Fruit fly (Drosophila melanogaster) whole organism, embryonic: ENCODE results near the gene haf.

Experiments used
- Ada2b ChIP-seq: fragments of 200-800 bp; sonication (Bioruptor generic); IDR thresholded peaks from 2 replicates; pipeline ENCODE4 v1.3.6; 2022; ENCODE audit warnings: missing biosample characterization, missing genetic modification characterization
- CG11696 ChIP-seq: fragments of 200-800 bp; sonication (Bioruptor generic); IDR thresholded peaks from 2 replicates; pipeline ENCODE4 v1.3.6; 2022; ENCODE audit warnings: missing biosample characterization, missing genetic modification characterization
- CG12942 ChIP-seq: fragments of 200-800 bp; sonication (Bioruptor generic); optimal IDR thresholded peaks from 3 replicates; lab custom pipeline; 2016; ENCODE audit warnings: missing biosample characterization, missing genetic modification characterization
- CG14860 ChIP-seq: fragments of 200-800 bp; sonication (Bioruptor generic); IDR thresholded peaks from 3 replicates; pipeline ENCODE4 v1.3.6; 2022; ENCODE audit warnings: missing biosample characterization, missing genetic modification characterization; ENCODE audit not compliant: partially characterized antibody
- CG15696 ChIP-seq: fragments of 200-800 bp; sonication (Bioruptor generic); optimal IDR thresholded peaks from 2 replicates; lab custom pipeline; 2019; ENCODE audit warnings: missing biosample characterization, mild to moderate bottlenecking, missing genetic modification characterization, moderate library complexity
- CG17568 ChIP-seq: fragments of 200-800 bp; sonication (Bioruptor generic); optimal IDR thresholded peaks from 2 replicates; lab custom pipeline; 2018; ENCODE audit warnings: missing biosample characterization, mild to moderate bottlenecking, missing genetic modification characterization, moderate library complexity
- CG2129 ChIP-seq: fragments of 200-800 bp; sonication (Bioruptor generic); IDR thresholded peaks from 2 replicates; pipeline ENCODE4 v1.3.6; 2022; ENCODE audit warnings: missing biosample characterization, missing genetic modification characterization; ENCODE audit not compliant: partially characterized antibody
- CG2875 ChIP-seq: fragments of 200-800 bp; sonication (Bioruptor generic); optimal IDR thresholded peaks from 2 replicates; lab custom pipeline; 2017; ENCODE audit warnings: missing biosample characterization, mild to moderate bottlenecking, missing genetic modification characterization, missing genetic modification reagents
- CG6689 ChIP-seq: fragments of 200-800 bp; sonication (Bioruptor generic); IDR thresholded peaks from 2 replicates; pipeline ENCODE4 v1.3.6; 2022; ENCODE audit warnings: missing biosample characterization, missing genetic modification characterization
- CG7357 ChIP-seq: fragments of 200-800 bp; sonication (Bioruptor generic); IDR thresholded peaks from 3 replicates; pipeline ENCODE4 v1.3.6; 2022; ENCODE audit warnings: missing biosample characterization, missing genetic modification characterization
- CG8924 ChIP-seq: fragments of 200-800 bp; optimal IDR thresholded peaks from 3 replicates; lab custom pipeline; 2019; ENCODE audit warnings: missing biosample characterization, mild to moderate bottlenecking, missing genetic modification characterization, moderate library complexity
- Dfd ChIP-seq, 2 experiments: fragments of >200 bp; optimal IDR thresholded peaks; 2 replicates each; lab custom pipeline; 2017; ENCODE audit warnings: missing biosample characterization in 2 of 2, missing genetic modification characterization in 2 of 2
- E2f1 ChIP-seq: fragments of 200-800 bp; sonication (Bioruptor generic); IDR thresholded peaks from 2 replicates; pipeline ENCODE4 v1.3.6; 2022; ENCODE audit warnings: missing biosample characterization, missing genetic modification characterization
- HLHmδ ChIP-seq: fragments of 200-800 bp; sonication (Bioruptor generic); optimal IDR thresholded peaks from 2 replicates; lab custom pipeline; 2018; ENCODE audit warnings: missing biosample characterization, mild to moderate bottlenecking, missing genetic modification characterization, moderate library complexity
- Hr78 ChIP-seq, 2 experiments: fragments of 200-800 bp in 1 of 2; fragments of >200 bp in 1 of 2; sonication (Bioruptor generic) in 1 of 2; optimal IDR thresholded peaks; 2 replicates each; lab custom pipeline; 2017 to 2019; ENCODE audit warnings: missing biosample characterization in 2 of 2, missing genetic modification characterization in 2 of 2, mild to moderate bottlenecking in 1 of 2, moderate library complexity in 1 of 2
- Jarid2 ChIP-seq: fragments of 200-800 bp; sonication (Bioruptor generic); optimal IDR thresholded peaks from 3 replicates; lab custom pipeline; 2017; ENCODE audit warnings: mild to moderate bottlenecking, missing biosample characterization, missing genetic modification reagents, missing genetic modification characterization
- Lhr ChIP-seq: fragments of 200-800 bp; sonication (Bioruptor generic); optimal IDR thresholded peaks from 3 replicates; lab custom pipeline; 2017; ENCODE audit warnings: mild to moderate bottlenecking, missing biosample characterization, missing genetic modification reagents, missing genetic modification characterization
- MBD-R2 ChIP-seq: fragments of 200-800 bp; sonication (Bioruptor generic); IDR thresholded peaks from 2 replicates; pipeline ENCODE4 v1.3.6; 2022; ENCODE audit warnings: missing biosample characterization, missing genetic modification characterization
- Mrtf ChIP-seq: fragments of 200-800 bp; sonication (Bioruptor generic); IDR thresholded peaks from 3 replicates; pipeline ENCODE4 v1.3.6; 2022; ENCODE audit warnings: missing biosample characterization, missing genetic modification characterization
- PHDP ChIP-seq: fragments of 200-800 bp; sonication (Bioruptor generic); optimal IDR thresholded peaks from 3 replicates; lab custom pipeline; 2018; ENCODE audit warnings: missing biosample characterization, mild to moderate bottlenecking, missing genetic modification characterization, moderate library complexity
- Pdp1 ChIP-seq, 2 experiments: fragments of 200-800 bp; sonication (Bioruptor generic); optimal IDR thresholded peaks; 3 replicates each; lab custom pipeline; 2016; ENCODE audit warnings: missing biosample characterization in 2 of 2, missing genetic modification characterization in 2 of 2, mild to moderate bottlenecking in 1 of 2, moderate library complexity in 1 of 2
- Ptx1 ChIP-seq: fragments of 200-800 bp; sonication (Bioruptor generic); IDR thresholded peaks from 2 replicates; pipeline ENCODE4 v1.3.6; 2022; ENCODE audit warnings: missing biosample characterization, missing genetic modification characterization
- Tbp ChIP-seq: fragments of >200 bp; optimal IDR thresholded peaks from 2 replicates; lab custom pipeline; 2018; ENCODE audit warnings: missing biosample characterization, missing genetic modification characterization
- Usf ChIP-seq: fragments of 200-800 bp; sonication (Bioruptor generic); optimal IDR thresholded peaks from 2 replicates; lab custom pipeline; 2017; ENCODE audit warnings: missing genotype, missing biosample characterization, missing genetic modification characterization
- Xrp1 ChIP-seq: fragments of 200-800 bp; sonication (Bioruptor generic); IDR thresholded peaks from 2 replicates; pipeline ENCODE4 v1.3.6; 2022; ENCODE audit warnings: missing biosample characterization, missing genetic modification characterization
- ara ChIP-seq: fragments of 200-800 bp; sonication (Bioruptor generic); IDR thresholded peaks from 2 replicates; pipeline ENCODE4 v1.3.6; 2022; ENCODE audit warnings: missing biosample characterization, missing genetic modification characterization
- az2 ChIP-seq: fragments of 200-800 bp; sonication (Bioruptor generic); optimal IDR thresholded peaks from 3 replicates; lab custom pipeline; 2016; ENCODE audit warnings: missing biosample characterization, missing genetic modification characterization
- bowl ChIP-seq: fragments of 200-800 bp; sonication (Bioruptor generic); IDR thresholded peaks from 2 replicates; pipeline ENCODE4 v1.3.6; 2022; ENCODE audit warnings: missing biosample characterization, missing genetic modification characterization
- br ChIP-seq: fragments of >200 bp; optimal IDR thresholded peaks from 2 replicates; lab custom pipeline; 2017
- btn ChIP-seq: fragments of 200-800 bp; sonication (Bioruptor generic); optimal IDR thresholded peaks from 2 replicates; lab custom pipeline; 2016; ENCODE audit warnings: missing biosample characterization, missing genetic modification characterization
- chinmo ChIP-seq: fragments of 200-800 bp; sonication (Bioruptor generic); IDR thresholded peaks from 4 replicates; pipeline ENCODE4 v1.3.6; 2022; ENCODE audit warnings: missing biosample characterization, missing genetic modification characterization; ENCODE audit not compliant: partially characterized antibody
- dpn ChIP-seq, 2 experiments: fragments of 200-800 bp; sonication (Bioruptor generic); optimal IDR thresholded peaks; 3 replicates each; lab custom pipeline; 2016; ENCODE audit warnings: missing biosample characterization in 2 of 2, missing genetic modification characterization in 2 of 2
- en ChIP-seq: fragments of 200-800 bp; sonication (Bioruptor generic); optimal IDR thresholded peaks from 2 replicates; lab custom pipeline; 2016; ENCODE audit warnings: missing biosample characterization, missing genetic modification characterization
- fd102C ChIP-seq: fragments of 200-800 bp; sonication (Bioruptor generic); optimal IDR thresholded peaks from 2 replicates; lab custom pipeline; 2018; ENCODE audit warnings: missing biosample characterization, mild to moderate bottlenecking, missing genetic modification characterization, moderate library complexity
- fd3F ChIP-seq: fragments of 200-800 bp; sonication (Bioruptor generic); optimal IDR thresholded peaks from 2 replicates; lab custom pipeline; 2018; ENCODE audit warnings: missing biosample characterization, mild to moderate bottlenecking, missing genetic modification characterization, moderate library complexity
- fd64A ChIP-seq: fragments of 200-800 bp; sonication (Bioruptor generic); optimal IDR thresholded peaks from 3 replicates; lab custom pipeline; 2018; ENCODE audit warnings: missing biosample characterization, mild to moderate bottlenecking, missing genetic modification characterization
- fd96Cb ChIP-seq: fragments of 200-800 bp; sonication (Bioruptor generic); optimal IDR thresholded peaks from 2 replicates; lab custom pipeline; 2018; ENCODE audit warnings: missing biosample characterization, mild to moderate bottlenecking, missing genetic modification characterization, moderate library complexity
- gcm2 ChIP-seq: fragments of 200-800 bp; sonication (Bioruptor generic); optimal IDR thresholded peaks from 2 replicates; lab custom pipeline; 2016; ENCODE audit warnings: missing biosample characterization, missing genetic modification characterization
- hth ChIP-seq: fragments of >200 bp; optimal IDR thresholded peaks from 2 replicates; lab custom pipeline; 2017; ENCODE audit warnings: inconsistent platforms
- ind ChIP-seq: fragments of 200-800 bp; sonication (Bioruptor generic); optimal IDR thresholded peaks from 3 replicates; lab custom pipeline; 2016; ENCODE audit warnings: missing biosample characterization, missing genetic modification characterization
- jumu ChIP-seq: fragments of 200-800 bp; sonication (Bioruptor generic); optimal IDR thresholded peaks from 3 replicates; lab custom pipeline; 2016; ENCODE audit warnings: missing biosample characterization, missing genetic modification characterization
- ken ChIP-seq: fragments of 200-800 bp; sonication (Bioruptor generic); IDR thresholded peaks from 3 replicates; pipeline ENCODE4 v1.3.6; 2022; ENCODE audit warnings: missing biosample characterization, missing genetic modification characterization
- klu ChIP-seq: fragments of 200-800 bp; sonication (Bioruptor generic); IDR thresholded peaks from 2 replicates; pipeline ENCODE4 v1.3.6; 2022; ENCODE audit warnings: missing biosample characterization, missing genetic modification characterization
- lab ChIP-seq: fragments of 200-800 bp; sonication (Bioruptor generic); optimal IDR thresholded peaks from 3 replicates; lab custom pipeline; 2017; ENCODE audit warnings: missing biosample characterization, missing genetic modification characterization, mild to moderate bottlenecking, moderate library complexity, missing genetic modification reagents
- nmo ChIP-seq: fragments of 200-800 bp; sonication (Bioruptor generic); optimal IDR thresholded peaks from 2 replicates; lab custom pipeline; 2018; ENCODE audit warnings: missing biosample characterization, mild to moderate bottlenecking, missing genetic modification characterization, moderate library complexity
- sc ChIP-seq, 3 experiments: fragments of >200 bp in 2 of 3; fragments of 200-800 bp in 1 of 3; sonication (Bioruptor generic) in 1 of 3; optimal IDR thresholded peaks; 2 replicates in 2 of 3; 3 replicates in 1 of 3; lab custom pipeline; 2017; ENCODE audit warnings: mild to moderate bottlenecking in 1 of 3, missing biosample characterization in 1 of 3, missing genetic modification characterization in 1 of 3, missing genetic modification reagents in 1 of 3
- tio ChIP-seq: fragments of 200-800 bp; sonication (Bioruptor generic); optimal IDR thresholded peaks from 2 replicates; lab custom pipeline; 2017; ENCODE audit warnings: missing biosample characterization, missing genetic modification characterization, inconsistent platforms
- tup ChIP-seq: fragments of 200-800 bp; sonication (Bioruptor generic); optimal IDR thresholded peaks from 2 replicates; lab custom pipeline; 2016; ENCODE audit warnings: missing biosample characterization, mild to moderate bottlenecking, missing genetic modification characterization, moderate library complexity
- twi ChIP-seq: fragments of 200-800 bp; optimal IDR thresholded peaks from 2 replicates; lab custom pipeline; 2019; ENCODE audit warnings: missing biosample characterization, mild to moderate bottlenecking, missing genetic modification characterization, moderate library complexity

Gene haf

DNA sequence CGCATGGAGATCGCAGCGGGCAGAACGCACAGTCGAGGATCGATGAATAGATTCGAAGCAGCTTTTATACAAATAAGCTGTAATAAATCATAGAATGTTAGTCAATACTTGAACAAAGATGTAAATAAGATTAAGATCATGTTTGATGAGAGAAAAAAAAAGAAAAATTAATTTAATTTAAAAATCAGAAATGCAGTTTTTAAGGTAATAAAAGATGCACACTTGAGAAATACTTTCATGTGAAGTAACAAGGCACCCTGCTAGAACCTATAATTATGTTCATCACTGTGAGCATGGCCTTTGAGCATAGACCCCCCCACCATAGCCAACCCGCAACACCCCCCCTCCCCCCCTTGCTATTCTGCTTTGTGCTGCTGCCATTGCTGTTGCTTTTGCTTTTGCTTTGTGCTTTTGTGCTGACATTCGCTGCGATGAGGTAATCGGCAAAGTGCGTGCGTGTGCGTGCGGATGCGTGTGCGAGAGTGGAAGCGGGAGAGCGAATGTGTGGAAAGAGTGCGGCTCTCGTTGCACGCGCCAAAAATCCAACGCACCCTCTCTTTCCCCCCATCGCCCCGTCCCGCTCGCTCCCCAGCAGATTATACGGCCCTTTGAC lies 88.4 kb downstream of the haf start (continued):
- TF ChIP-seq CG2129 (GFP tag; lab: Robert Waterston, UW): no peak
- TF ChIP-seq fd96Cb (tag; lab: Kevin White, UChicago): peak; percentile 97
- peak; percentile 92 to 93 for TF ChIP-seq Pdp1 (GFP tag; optimal IDR thresholded peaks at IDR 0.05; lab: Kevin White, UChicago)
- peak; percentile 38; the same call in 1 of the 3 replicates for TF ChIP-seq CG14860 (GFP tag; lab: Robert Waterston, UW)
- peak; percentile 96 for TF ChIP-seq CG6689 (GFP tag; lab: Robert Waterston, UW)
- peak; percentile 82 for TF ChIP-seq jumu (GFP tag; lab: Kevin White, UChicago)
- TF ChIP-seq dpn (GFP tag; optimal IDR thresholded peaks at IDR 0.05; lab: Kevin White, UChicago): peak; percentile 91 to 96
- TF ChIP-seq CG12942 (GFP tag; lab: Kevin White, UChicago): peak; percentile 94
- TF ChIP-seq E2f1 (GFP tag; lab: Robert Waterston, UW): peak; percentile 96
- TF ChIP-seq fd102C (GFP tag; lab: Kevin White, UChicago): no peak
- TF ChIP-seq fd64A (GFP tag; lab: Kevin White, UChicago): peak; percentile 78
- TF ChIP-seq Dfd (GFP tag; optimal IDR thresholded peaks at IDR 0.05; lab: Kevin White, UChicago): no peak
- peak; percentile 97 for TF ChIP-seq Ada2b (GFP tag; lab: Robert Waterston, UW)
- no peak for TF ChIP-seq hth (lab: Kevin White, UChicago)
- peak in 1 of 2 experiments; percentile 93 for TF ChIP-seq Hr78 (GFP tag; optimal IDR thresholded peaks at IDR 0.05; lab: Kevin White, UChicago)
- peak; percentile 97 for TF ChIP-seq CG17568 (GFP tag; lab: Kevin White, UChicago)
- peak; percentile 86 for TF ChIP-seq Lhr (GFP tag; lab: Kevin White, UChicago)
- peak; percentile 91 for TF ChIP-seq twi (tag; lab: Kevin White, UChicago)
- TF ChIP-seq Jarid2: peak; percentile 89
- peak; percentile 86 for TF ChIP-seq gcm2 (GFP tag; lab: Kevin White, UChicago)
- TF ChIP-seq CG7357 (GFP tag; lab: Robert Waterston, UW): peak; percentile 93
- peak; percentile 86 for TF ChIP-seq ken (GFP tag; lab: Robert Waterston, UW)
- TF ChIP-seq Mrtf (GFP tag; lab: Robert Waterston, UW): peak; percentile 96
- peak; percentile 97 for TF ChIP-seq klu
- TF ChIP-seq CG11696 (GFP tag; lab: Robert Waterston, UW): peak; percentile 98
- TF ChIP-seq Ptx1 (GFP tag; lab: Robert Waterston, UW): peak; percentile 98
- TF ChIP-seq CG8924 (tag; lab: Kevin White, UChicago): peak; percentile 98
- TF ChIP-seq CG2875 (GFP tag; lab: Kevin White, UChicago): peak; percentile 93
- peak; percentile 99 for TF ChIP-seq lab (GFP tag; lab: Kevin White, UChicago)
- TF ChIP-seq PHDP: peak; percentile 98
- no peak for TF ChIP-seq Tbp (GFP tag; lab: Kevin White, UChicago)
- TF ChIP-seq en: peak; percentile 84
- TF ChIP-seq ara (GFP tag; lab: Robert Waterston, UW): peak; percentile 91
- no peak for TF ChIP-seq sc (optimal IDR thresholded peaks at IDR 0.05; lab: Kevin White, UChicago)
- peak; percentile 89 for TF ChIP-seq sc (GFP tag; optimal IDR thresholded peaks at IDR 0.05; lab: Kevin White, UChicago)
- no peak for TF ChIP-seq HLHmδ
- peak; percentile 93 for TF ChIP-seq tio
- TF ChIP-seq ind (GFP tag; lab: Kevin White, UChicago): peak; percentile 97
- TF ChIP-seq btn (GFP tag; lab: Kevin White, UChicago): peak; percentile 72
- TF ChIP-seq Usf (GFP tag; lab: Kevin White, UChicago): peak; percentile 94
- TF ChIP-seq CG15696 (tag; lab: Kevin White, UChicago): peak; percentile 84
- peak; percentile 88 for TF ChIP-seq MBD-R2 (GFP tag; lab: Robert Waterston, UW)
- TF ChIP-seq az2: peak; percentile 95
- TF ChIP-seq nmo (GFP tag; lab: Kevin White, UChicago): peak; percentile 98
- peak; percentile 86 for TF ChIP-seq tup (GFP tag; lab: Kevin White, UChicago)
- TF ChIP-seq br: no peak
- TF ChIP-seq chinmo: peak; percentile 100
- peak; percentile 98 for TF ChIP-seq fd3F (GFP tag; lab: Kevin White, UChicago)
- peak; percentile 91 for TF ChIP-seq bowl (GFP tag; lab: Robert Waterston, UW)
- peak; percentile 96 for TF ChIP-seq Xrp1 (GFP tag; lab: Robert Waterston, UW)
